Worm (Caenorhabditis elegans): Measurements from ENCODE around the gene scd-2.
A peak's percentile ranks its signal among the peaks of the same experiment; 100 is the strongest.

Gene scd-2

ce11 chrV:6666557-6666956 lies 33.5 kb downstream of the scd-2 start:
- TF ChIP-seq elt-2 (tag; optimal IDR thresholded peaks at IDR 0.05) (peak; percentile 51), nhr-19 (GFP tag; conservative IDR thresholded peaks at IDR 0.05) (no peak), efl-1 (optimal IDR thresholded peaks at IDR 0.05) (no peak), efl-1 (GFP tag; optimal IDR thresholded peaks at IDR 0.05 in 1 of 2) (peak in 1 of 2 experiments; percentile 70)

DNA sequence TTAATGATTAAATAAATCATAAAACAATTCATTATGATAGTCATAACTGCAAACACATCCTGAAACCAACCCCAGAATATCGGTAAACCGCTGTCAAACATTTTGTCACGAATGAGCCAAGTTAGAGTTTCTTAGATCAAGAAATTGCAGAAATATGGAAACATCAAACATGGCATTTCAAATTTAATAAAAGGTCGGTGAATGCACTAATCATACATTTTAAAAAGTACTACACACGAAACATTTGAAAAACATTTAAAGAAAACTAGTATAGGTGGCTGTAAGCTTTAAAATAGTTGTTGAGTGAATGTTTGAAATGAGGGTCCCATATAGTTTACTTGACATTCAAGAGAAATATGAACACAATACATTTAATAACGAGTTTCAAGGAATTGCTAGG lies 35.7 kb downstream of the scd-2 start, which contains the start of gene str-180:
Gene str-180, minus strand, starts transcription at position 101 of the 400 bp plus-strand sequence.
- TF ChIP-seq mdl-1 (tag; optimal IDR thresholded peaks at IDR 0.05) (no peak), alr-1 (tag; optimal IDR thresholded peaks at IDR 0.05; ENCODE audit: borderline replicate concordance) (no peak), lin-13 (GFP tag; optimal IDR thresholded peaks at IDR 0.05) (no peak)

DNA sequence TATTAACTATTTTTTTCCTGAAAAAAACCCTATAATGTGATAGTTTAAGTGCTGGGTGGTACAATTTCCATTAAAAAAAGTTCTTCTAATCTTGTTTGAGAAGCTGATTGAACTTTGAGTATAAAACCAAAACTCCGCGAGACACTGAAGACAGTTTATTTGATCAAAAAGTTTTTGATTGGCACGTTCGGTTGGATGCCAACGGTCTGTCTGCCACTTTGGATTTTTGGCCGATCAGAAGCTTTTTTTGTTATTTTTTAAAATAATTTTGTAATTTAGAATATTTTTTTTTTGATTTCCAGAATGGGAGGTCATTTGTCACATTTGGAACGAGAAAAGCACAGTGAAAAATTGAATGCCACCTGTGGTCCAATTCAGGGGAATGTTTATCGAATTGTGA lies 36.5 kb downstream of the scd-2 start, which contains the start of gene cest-28:
Gene cest-28, plus strand, starts transcription at position 301 of the 400 bp plus-strand sequence.
- no peak for TF ChIP-seq nhr-90 (tag; optimal IDR thresholded peaks at IDR 0.05; ENCODE audit: poor library complexity)
- TF ChIP-seq egl-27 (tag; optimal IDR thresholded peaks at IDR 0.05): no peak
- TF ChIP-seq fos-1 (tag; optimal IDR thresholded peaks at IDR 0.05): no peak

DNA sequence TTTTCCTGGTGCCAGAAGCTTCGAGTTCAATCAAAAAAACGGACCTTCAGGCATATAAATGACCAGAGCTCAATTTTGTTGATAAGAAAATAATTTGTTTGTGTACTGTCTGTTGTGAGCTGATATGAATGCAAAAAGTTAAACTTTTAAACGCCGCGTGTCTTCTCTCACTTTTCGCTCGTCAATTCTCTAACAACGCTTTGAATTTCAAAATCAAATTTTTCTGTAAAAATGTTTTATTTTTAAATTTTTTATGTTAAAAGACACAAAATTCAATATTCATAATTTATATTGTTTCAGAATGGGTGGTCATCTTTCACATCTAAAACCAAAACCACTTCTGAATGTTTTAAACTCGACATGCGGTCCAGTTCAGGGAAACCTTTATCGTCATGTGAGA lies 40.9 kb downstream of the scd-2 start, which contains the start of gene cest-31:
Gene cest-31, plus strand, starts transcription at position 301 of the 400 bp plus-strand sequence.
- TF ChIP-seq efl-1 (optimal IDR thresholded peaks at IDR 0.05): no peak
- TF ChIP-seq efl-1 (GFP tag; optimal IDR thresholded peaks at IDR 0.05 in 1 of 2): peak in 1 of 2 experiments; percentile 47
- no peak for TF ChIP-seq ceh-8 (GFP tag; optimal IDR thresholded peaks at IDR 0.05)
- TF ChIP-seq lir-3 (tag; optimal IDR thresholded peaks at IDR 0.05; ENCODE audit: poor library complexity): no peak
- no peak for TF ChIP-seq nhr-47 (tag; optimal IDR thresholded peaks at IDR 0.05)

DNA sequence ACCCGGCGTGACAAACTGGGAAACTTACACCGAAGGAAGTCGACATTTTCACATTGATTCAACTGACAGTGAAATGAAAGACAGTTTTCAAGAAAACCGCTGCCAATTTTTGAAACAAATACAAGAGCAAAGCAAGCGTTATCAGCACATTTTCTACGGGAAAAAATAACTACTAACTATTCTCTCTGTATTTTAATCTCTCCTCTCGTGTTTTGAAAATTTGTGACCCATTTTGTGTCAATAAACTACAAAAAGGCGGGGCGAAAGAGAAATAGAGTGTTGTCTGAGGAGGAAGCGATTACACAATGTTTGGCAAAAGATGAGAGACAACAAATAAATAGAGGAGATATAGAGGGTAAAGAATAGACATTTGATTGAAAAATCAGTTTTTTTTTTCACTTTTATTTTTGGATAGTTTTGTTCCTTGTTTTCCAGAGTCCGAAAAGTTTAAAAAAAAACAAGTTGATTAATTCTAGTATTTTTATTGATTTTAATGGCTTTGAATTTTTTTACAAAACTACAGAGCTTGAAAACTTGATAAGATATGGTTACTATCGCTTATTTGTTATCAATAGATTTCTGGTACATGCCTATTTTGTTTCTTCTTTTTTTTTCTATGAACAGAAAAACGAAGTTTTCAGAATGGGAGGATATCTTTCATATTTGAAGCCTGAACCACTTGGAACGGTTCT lies 43.3 kb downstream of the scd-2 start, which contains the start of gene cest-34:
Gene cest-34, plus strand, starts transcription at position 642 of the 692 bp plus-strand sequence.
- TF ChIP-seq mdl-1 (tag; optimal IDR thresholded peaks at IDR 0.05) (no peak), lin-14 (GFP tag; optimal IDR thresholded peaks at IDR 0.05) (peak; percentile 65), nhr-47 (tag; optimal IDR thresholded peaks at IDR 0.05) (no peak), blmp-1 (tag; optimal IDR thresholded peaks at IDR 0.05) (peak; percentile 1), nhr-20 (tag; optimal IDR thresholded peaks at IDR 0.05) (peak; percentile 63), nhr-77 (tag; optimal IDR thresholded peaks at IDR 0.05) (peak; percentile 4), fkh-8 (tag; optimal IDR thresholded peaks at IDR 0.05) (no peak), lin-13 (GFP tag; optimal IDR thresholded peaks at IDR 0.05) (no peak), egl-13 (tag; optimal IDR thresholded peaks at IDR 0.05) (no peak)

ce11 chrV:6681501-6681900 lies 48.5 kb downstream of the scd-2 start, which contains the start of gene egl-46:
TSS of gene egl-46 (minus strand) at chrV:6681573.
- TF ChIP-seq nhr-47 (tag; optimal IDR thresholded peaks at IDR 0.05): no peak

- peak; percentile 29 for TF ChIP-seq unc-86 (tag; optimal IDR thresholded peaks at IDR 0.05)
- TF ChIP-seq tbx-2 (tag; optimal IDR thresholded peaks at IDR 0.05): peak; percentile 51
- TF ChIP-seq ztf-11 (tag; optimal IDR thresholded peaks at IDR 0.05): peak in 1 of 2 experiments; percentile 84
- no peak for TF ChIP-seq zip-4 (GFP tag; optimal IDR thresholded peaks at IDR 0.05)
- no peak for TF ChIP-seq ces-1 (GFP tag; optimal IDR thresholded peaks at IDR 0.05)
These were observed 50.3 kb downstream of the scd-2 start for ce11 chrV:6683282-6683681.

- TF ChIP-seq snu-23 (GFP tag; optimal IDR thresholded peaks at IDR 0.05): no peak
- no peak for TF ChIP-seq elt-3 (tag; optimal IDR thresholded peaks at IDR 0.05)
- no peak for TF ChIP-seq ama-1 (optimal IDR thresholded peaks at IDR 0.05)
- TF ChIP-seq mdl-1 (tag; optimal IDR thresholded peaks at IDR 0.05): no peak
- TF ChIP-seq ztf-4 (tag; optimal IDR thresholded peaks at IDR 0.05): no peak
- no peak for TF ChIP-seq isw-1 (GFP tag; IDR thresholded peaks at IDR 0.05)
- no peak for TF ChIP-seq nhr-28 (tag; optimal IDR thresholded peaks at IDR 0.05)
- no peak for TF ChIP-seq lin-13 (GFP tag; optimal IDR thresholded peaks at IDR 0.05)
- no peak for TF ChIP-seq ets-5 (GFP tag; IDR thresholded peaks at IDR 0.05)
- TF ChIP-seq efl-3 (GFP tag; optimal IDR thresholded peaks at IDR 0.05): no peak
- TF ChIP-seq egl-13 (tag; optimal IDR thresholded peaks at IDR 0.05): no peak
- no peak for TF ChIP-seq irx-1 (tag; optimal IDR thresholded peaks at IDR 0.05)
- no peak for TF ChIP-seq F16B12.6 (tag; optimal IDR thresholded peaks at IDR 0.05)
These were observed 50.7 kb downstream of the scd-2 start for ce11 chrV:6683740-6684139.

Data from whole organism, L1 larva.